Worm (Caenorhabditis elegans): ENCODE data around the gene pes-5.

pes-5 gene

DNA sequence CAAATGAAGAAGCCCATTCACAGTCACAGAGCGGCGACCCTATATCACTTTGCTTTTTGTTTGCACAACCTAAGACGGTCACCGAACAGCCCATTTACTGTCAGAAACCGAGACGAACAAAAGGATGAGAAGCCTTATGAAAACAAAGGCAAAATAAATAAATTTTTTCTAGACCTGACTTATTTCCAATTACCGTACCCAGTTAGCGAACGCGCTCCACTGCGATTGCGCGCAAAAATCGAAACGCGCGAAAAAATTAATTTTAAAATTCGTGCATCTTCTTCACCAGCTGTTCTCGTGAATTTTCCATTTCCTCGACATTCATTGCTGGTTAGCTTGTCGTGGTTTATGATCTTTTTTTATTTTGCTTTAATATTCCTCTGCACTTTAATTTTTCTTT lies 47.3 kb downstream of the pes-5 start, which contains the start of gene F43G6.16 (continued):
- TF ChIP-seq nhr-42 (GFP tag; IDR thresholded peaks at IDR 0.05) (no peak), duxl-1 (tag; optimal IDR thresholded peaks at IDR 0.05; ENCODE audit: poor library complexity) (peak; percentile 19), lir-3 (tag; optimal IDR thresholded peaks at IDR 0.05) (no peak), aly-2 (tag; optimal IDR thresholded peaks at IDR 0.05) (no peak), nhr-28 (tag; optimal IDR thresholded peaks at IDR 0.05) (no peak), jun-1 (tag; optimal IDR thresholded peaks at IDR 0.05) (no peak), lin-29 (GFP tag; IDR thresholded peaks at IDR 0.05) (no peak), nhr-111 (GFP tag; optimal IDR thresholded peaks at IDR 0.05) (no peak)
